Fruit fly (Drosophila melanogaster): ENCODE measurements around the gene exex.

The exex gene

DNA sequence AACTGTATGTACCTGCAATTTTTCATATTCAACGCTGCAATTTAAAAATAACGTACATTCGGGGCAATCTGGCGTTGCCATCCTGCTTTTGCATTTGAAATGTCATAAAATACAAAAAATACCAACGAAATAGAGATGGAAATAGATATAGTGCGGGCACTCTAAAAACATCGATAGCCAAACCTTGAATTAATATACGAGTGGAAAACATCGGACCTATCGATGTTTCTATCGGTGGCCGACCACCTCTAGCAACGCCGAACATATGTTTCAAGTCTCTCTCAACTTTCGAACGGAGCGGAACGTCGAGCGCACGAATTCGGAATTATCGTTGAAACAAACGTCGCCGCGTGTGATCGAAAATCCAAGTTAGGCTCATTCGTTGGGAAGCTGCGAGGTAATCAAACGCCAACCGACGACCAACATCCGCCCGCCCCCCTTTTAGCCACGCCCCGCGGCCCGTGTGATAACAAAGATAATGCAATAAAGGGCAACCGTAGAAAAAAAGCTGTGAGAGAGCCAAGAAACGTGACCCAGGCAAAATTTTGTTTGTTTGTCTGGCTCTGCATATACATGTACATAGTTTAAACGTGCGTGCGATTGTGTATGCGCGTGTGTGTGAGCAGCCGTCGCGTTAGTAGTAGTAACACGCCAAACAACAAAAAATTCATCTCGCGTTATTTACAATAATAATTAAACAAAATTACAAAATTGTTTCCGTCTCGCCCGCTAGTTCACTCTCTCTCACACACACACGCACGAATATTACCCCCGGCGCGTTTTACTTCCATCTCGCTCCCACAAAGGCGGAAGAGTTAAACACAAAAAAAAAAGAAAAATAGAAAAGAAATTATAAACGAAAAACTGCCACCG, 31.0 kb downstream of the exex start, which contains the start of gene nmo (continued):
- no peak for TF ChIP-seq toy (GFP tag; IDR thresholded peaks at IDR 0.05)
- no peak for TF ChIP-seq CG3726 (GFP tag; IDR thresholded peaks at IDR 0.05)
- no peak for TF ChIP-seq Gsc (GFP tag; IDR thresholded peaks at IDR 0.05)
- no peak for TF ChIP-seq H2.0 (GFP tag; IDR thresholded peaks at IDR 0.05)
- TF ChIP-seq HLH3B (GFP tag; IDR thresholded peaks at IDR 0.05), result no peak
- no peak for TF ChIP-seq Dref (GFP tag; IDR thresholded peaks at IDR 0.05)
- peak; percentile 4 for TF ChIP-seq pb (GFP tag; optimal IDR thresholded peaks at IDR 0.05)
- TF ChIP-seq CG12942 (GFP tag; optimal IDR thresholded peaks at IDR 0.05), result no peak
- TF ChIP-seq org-1 (GFP tag; optimal IDR thresholded peaks at IDR 0.05), result no peak
- no peak for TF ChIP-seq ken (GFP tag; IDR thresholded peaks at IDR 0.05)
- TF ChIP-seq tx (GFP tag; optimal IDR thresholded peaks at IDR 0.05), result no peak
- no peak for TF ChIP-seq CG8944 (GFP tag; optimal IDR thresholded peaks at IDR 0.05)
- peak; percentile 98 for TF ChIP-seq BEAF-32 (GFP tag; optimal IDR thresholded peaks at IDR 0.05)
- peak; percentile 68 for TF ChIP-seq CG10543 (GFP tag; optimal IDR thresholded peaks at IDR 0.05)
- TF ChIP-seq Dfd (GFP tag; optimal IDR thresholded peaks at IDR 0.05), result no peak
- TF ChIP-seq CG13624 (GFP tag; optimal IDR thresholded peaks at IDR 0.05), result peak; percentile 59
- TF ChIP-seq bbx (GFP tag; IDR thresholded peaks at IDR 0.05; ENCODE audit: partially characterized antibody), result no peak
- TF ChIP-seq CG15479 (GFP tag; optimal IDR thresholded peaks at IDR 0.05), result no peak
- peak; percentile 5 for TF ChIP-seq Max (GFP tag; optimal IDR thresholded peaks at IDR 0.05)
- no peak for TF ChIP-seq Atf-2 (GFP tag; optimal IDR thresholded peaks at IDR 0.05)
- no peak for TF ChIP-seq CG9817 (tag; optimal IDR thresholded peaks at IDR 0.05)
- no peak for TF ChIP-seq CG11247 (GFP tag; IDR thresholded peaks at IDR 0.05)
- TF ChIP-seq vnd (GFP tag; IDR thresholded peaks at IDR 0.05; ENCODE audit: partially characterized antibody), result no peak
- TF ChIP-seq Hr39 (optimal IDR thresholded peaks at IDR 0.05), result no peak
- TF ChIP-seq pan (optimal IDR thresholded peaks at IDR 0.05), result no peak
- TF ChIP-seq pan (GFP tag; optimal IDR thresholded peaks at IDR 0.05 in 1 of 2, IDR thresholded peaks at IDR 0.05 in 1 of 2), result no peak
- no peak for TF ChIP-seq CG3407 (GFP tag; optimal IDR thresholded peaks at IDR 0.05)
- no peak for TF ChIP-seq lilli (GFP tag; optimal IDR thresholded peaks at IDR 0.05)
- TF ChIP-seq CG4820 (GFP tag; optimal IDR thresholded peaks at IDR 0.05), result no peak
- TF ChIP-seq zen2 (GFP tag; IDR thresholded peaks at IDR 0.05; ENCODE audit: partially characterized antibody), result no peak
- no peak for TF ChIP-seq ind (GFP tag; optimal IDR thresholded peaks at IDR 0.05)
- no peak for TF ChIP-seq esg (GFP tag; conservative IDR thresholded peaks at IDR 0.05)
- TF ChIP-seq B-H2 (GFP tag; optimal IDR thresholded peaks at IDR 0.05), result no peak
- TF ChIP-seq CG17359 (tag; optimal IDR thresholded peaks at IDR 0.05), result peak; percentile 73
- TF ChIP-seq cad (GFP tag; optimal IDR thresholded peaks at IDR 0.05), result no peak
- TF ChIP-seq peb (GFP tag; IDR thresholded peaks at IDR 0.05), result no peak
- TF ChIP-seq chn (GFP tag; optimal IDR thresholded peaks at IDR 0.05), result no peak
- TF ChIP-seq Gug (GFP tag; IDR thresholded peaks at IDR 0.05), result peak; percentile 32; the same call in 3 of the 4 replicates
- no peak for TF ChIP-seq CG8290 (GFP tag; optimal IDR thresholded peaks at IDR 0.05)
- peak in 1 of 2 experiments; percentile 63 for TF ChIP-seq CG8290 (tag; optimal IDR thresholded peaks at IDR 0.05)
- no peak for TF ChIP-seq lola (GFP tag; optimal IDR thresholded peaks at IDR 0.05)
- TF ChIP-seq CG32532 (GFP tag; IDR thresholded peaks at IDR 0.05), result no peak
- no peak for TF ChIP-seq C15 (GFP tag; IDR thresholded peaks at IDR 0.05)
- peak; percentile 52 for TF ChIP-seq abd-A (tag; optimal IDR thresholded peaks at IDR 0.05)
- no peak for TF ChIP-seq CG8359 (GFP tag; optimal IDR thresholded peaks at IDR 0.05; ENCODE audit: borderline replicate concordance)
- no peak for TF ChIP-seq CG12391 (tag; optimal IDR thresholded peaks at IDR 0.05)
- TF ChIP-seq aop (GFP tag; IDR thresholded peaks at IDR 0.05), result no peak
- TF ChIP-seq CG13775 (GFP tag; optimal IDR thresholded peaks at IDR 0.05), result no peak
- TF ChIP-seq kah (GFP tag; optimal IDR thresholded peaks at IDR 0.05), result no peak
- no peak for TF ChIP-seq gsb (GFP tag; IDR thresholded peaks at IDR 0.05)
- no peak for TF ChIP-seq Rx (GFP tag; IDR thresholded peaks at IDR 0.05)

Measured in whole organism, embryonic.